Fruit fly (Drosophila melanogaster) whole organism, prepupa: ENCODE results near the gene CG10587.

Source experiments
- eg ChIP-seq: fragments of 200-800 bp; sonication (Bioruptor generic); IDR thresholded peaks from 3 replicates; pipeline ENCODE4 v1.3.6; 2022; ENCODE audit warnings: missing biosample characterization, missing genetic modification characterization
- net ChIP-seq: fragments of 200-800 bp; sonication (Bioruptor generic); optimal IDR thresholded peaks from 3 replicates; lab custom pipeline; 2016; ENCODE audit warnings: missing biosample characterization, missing genetic modification characterization
- pdm3 ChIP-seq: fragments of 200-800 bp; sonication (Bioruptor generic); optimal IDR thresholded peaks from 3 replicates; lab custom pipeline; 2016; ENCODE audit warnings: missing biosample characterization, missing genetic modification characterization

dm6 chr3L:20986929-20987363, 24.6 kb upstream of the CG10587 start:
- peak; percentile 56 for TF ChIP-seq net (GFP tag; lab: Kevin White, UChicago)
- peak; percentile 49 for TF ChIP-seq pdm3 (GFP tag; lab: Kevin White, UChicago)
- TF ChIP-seq eg (GFP tag; lab: Robert Waterston, UW), result peak; percentile 57; the same call in 2 of the 3 replicates
